Fruit fly (Drosophila melanogaster): ENCODE results near the gene CG9360.
"Not testable (repeated sequence)": the region's sequence is repeated elsewhere in the genome, so short reads cannot be mapped to it uniquely, and the experiment has no call there.

Gene CG9360

DNA sequence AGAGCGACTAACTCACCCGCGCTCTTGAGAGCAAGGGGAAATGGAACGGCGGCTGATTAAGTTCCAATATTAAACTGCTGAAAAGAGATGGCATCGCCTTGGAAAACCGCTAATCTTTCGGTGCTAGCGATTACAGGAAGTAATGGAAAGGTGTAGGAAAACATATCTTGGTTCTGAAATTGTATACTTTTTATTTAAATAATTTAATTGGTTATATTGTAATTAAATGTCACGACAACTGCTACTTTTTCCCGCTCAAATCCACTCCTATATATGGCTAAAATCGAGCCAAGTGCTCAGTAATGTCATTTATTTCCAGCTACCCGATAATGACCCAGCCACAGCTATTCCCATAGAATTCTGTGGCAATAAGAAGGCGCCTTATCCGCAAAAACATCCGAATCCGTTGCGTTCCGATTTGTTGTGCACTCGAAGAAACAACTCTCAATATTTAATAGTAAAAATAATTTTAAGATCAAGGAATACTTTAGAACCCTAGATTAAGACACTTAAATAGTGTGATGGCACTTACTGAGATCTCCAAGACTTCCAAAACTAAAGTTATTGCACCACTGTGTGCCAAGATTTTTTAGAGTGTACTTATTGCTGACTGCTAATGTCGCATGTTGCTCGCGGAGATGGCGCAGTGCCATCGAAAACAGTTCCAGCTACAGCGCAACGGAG, 23.9 kb upstream of the CG9360 start:
- TF ChIP-seq psq (optimal IDR thresholded peaks at IDR 0.05) (no peak), h (optimal IDR thresholded peaks at IDR 0.05) (no peak), Sin3A (optimal IDR thresholded peaks at IDR 0.05) (no peak), ttk (optimal IDR thresholded peaks at IDR 0.05) (no peak), insv (optimal IDR thresholded peaks at IDR 0.05) (no peak), Myc (optimal IDR thresholded peaks at IDR 0.05) (no peak)

- TF ChIP-seq Myc (optimal IDR thresholded peaks at IDR 0.05) (no peak), Sin3A (optimal IDR thresholded peaks at IDR 0.05) (no peak), ttk (optimal IDR thresholded peaks at IDR 0.05) (no peak), h (optimal IDR thresholded peaks at IDR 0.05) (no peak), insv (optimal IDR thresholded peaks at IDR 0.05) (no peak), psq (optimal IDR thresholded peaks at IDR 0.05) (no peak)
Measured at dm6 chrX:11787081-11787480, 22.7 kb upstream of the CG9360 start, which contains the start of gene Karl. Karl (plus strand) TSS chrX:11787381.

dm6 chrX:11784997-11785396, 20.6 kb upstream of the CG9360 start:
- TF ChIP-seq Myc (optimal IDR thresholded peaks at IDR 0.05), result no peak
- TF ChIP-seq ttk (optimal IDR thresholded peaks at IDR 0.05), result no peak
- TF ChIP-seq h (optimal IDR thresholded peaks at IDR 0.05), result no peak
- TF ChIP-seq psq (optimal IDR thresholded peaks at IDR 0.05), result no peak
- no peak for TF ChIP-seq insv (optimal IDR thresholded peaks at IDR 0.05)
- no peak for TF ChIP-seq Sin3A (optimal IDR thresholded peaks at IDR 0.05)

DNA sequence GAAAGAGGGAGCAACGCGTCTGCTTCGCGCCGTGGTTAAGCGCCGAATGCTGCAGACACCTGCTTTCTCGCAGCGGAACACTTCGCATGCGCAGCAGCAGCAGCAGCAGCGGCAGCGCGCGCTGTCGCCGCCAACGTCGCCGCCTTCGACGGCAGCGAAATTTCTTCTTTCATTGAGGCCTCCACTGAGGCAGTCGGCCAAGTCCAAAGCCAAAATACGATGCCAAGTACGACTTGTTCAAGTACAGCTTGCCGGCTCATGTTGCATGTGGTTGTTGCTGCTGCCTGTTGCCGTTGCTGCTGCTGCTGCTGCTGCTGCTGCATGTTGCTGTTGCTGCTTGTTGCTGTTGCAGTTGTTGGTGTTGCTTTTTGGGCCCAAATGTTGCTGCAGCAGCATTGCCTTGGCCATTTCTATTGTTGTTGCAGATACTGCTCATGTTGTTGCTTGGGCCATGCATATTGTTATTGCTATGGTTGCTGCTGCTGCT, 14.4 kb upstream of the CG9360 start, which contains the start of gene dy:
Gene dy (minus strand): TSS at position 51 of the 487 bp plus-strand sequence.
- TF ChIP-seq psq (optimal IDR thresholded peaks at IDR 0.05), result no peak
- TF ChIP-seq insv (optimal IDR thresholded peaks at IDR 0.05), result no peak
- no peak for TF ChIP-seq Sin3A (optimal IDR thresholded peaks at IDR 0.05)
- TF ChIP-seq Myc (optimal IDR thresholded peaks at IDR 0.05), result no peak
- no peak for TF ChIP-seq h (optimal IDR thresholded peaks at IDR 0.05)
- no peak for TF ChIP-seq ttk (optimal IDR thresholded peaks at IDR 0.05)

DNA sequence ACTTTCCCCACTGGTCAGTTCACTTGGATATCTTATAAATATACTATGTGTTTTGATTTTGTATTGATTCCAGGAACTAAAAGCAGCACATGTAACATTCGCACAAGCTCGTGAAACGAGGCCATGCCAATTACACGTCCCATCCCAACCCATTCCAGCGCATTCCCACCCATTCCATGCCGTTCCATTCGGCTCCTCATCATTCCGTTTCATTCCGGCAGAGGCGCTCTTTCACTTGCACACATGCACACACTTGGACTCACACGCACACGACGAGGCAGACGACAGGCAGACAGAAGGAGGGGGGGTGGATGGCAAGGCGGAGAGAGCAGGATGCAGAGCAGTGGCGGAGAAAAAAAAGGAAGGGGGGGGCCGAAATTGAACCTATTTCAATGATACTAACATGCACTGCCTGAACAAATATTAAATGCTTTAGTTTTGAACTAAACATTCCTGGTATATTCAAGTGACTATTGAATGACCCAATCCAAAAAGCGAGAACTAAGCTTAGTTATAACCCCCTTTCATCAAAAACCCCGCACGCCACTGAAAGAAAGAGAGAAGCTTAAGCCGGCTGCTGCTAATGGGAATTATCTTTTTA, 11.7 kb upstream of the CG9360 start:
- TF ChIP-seq insv (optimal IDR thresholded peaks at IDR 0.05), result no peak
- no peak for TF ChIP-seq h (optimal IDR thresholded peaks at IDR 0.05)
- TF ChIP-seq ttk (optimal IDR thresholded peaks at IDR 0.05), result no peak
- no peak for TF ChIP-seq psq (optimal IDR thresholded peaks at IDR 0.05)
- TF ChIP-seq Myc (optimal IDR thresholded peaks at IDR 0.05), result no peak
- TF ChIP-seq Sin3A (optimal IDR thresholded peaks at IDR 0.05), result no peak

DNA sequence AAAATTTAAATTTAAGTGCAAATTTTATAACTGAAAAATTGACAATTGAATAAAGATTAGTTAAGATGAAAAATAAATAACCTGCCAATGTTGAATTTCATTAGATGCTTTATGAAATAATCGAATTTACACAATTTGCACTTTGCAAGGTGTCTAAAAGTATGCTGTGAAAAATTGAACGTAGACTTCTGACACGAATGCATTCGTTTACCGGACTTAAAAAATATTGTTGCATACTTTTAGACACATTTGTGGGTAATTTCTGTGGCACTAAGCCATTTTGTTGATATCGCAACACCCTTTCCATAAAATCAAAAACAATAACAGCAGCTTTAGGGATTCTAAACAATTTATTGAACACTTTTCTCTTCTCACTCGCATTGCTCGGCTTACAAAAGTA, 5.0 kb upstream of the CG9360 start:
- TF ChIP-seq Sin3A (optimal IDR thresholded peaks at IDR 0.05) (no peak), insv (optimal IDR thresholded peaks at IDR 0.05) (no peak), ttk (optimal IDR thresholded peaks at IDR 0.05) (no peak)

DNA sequence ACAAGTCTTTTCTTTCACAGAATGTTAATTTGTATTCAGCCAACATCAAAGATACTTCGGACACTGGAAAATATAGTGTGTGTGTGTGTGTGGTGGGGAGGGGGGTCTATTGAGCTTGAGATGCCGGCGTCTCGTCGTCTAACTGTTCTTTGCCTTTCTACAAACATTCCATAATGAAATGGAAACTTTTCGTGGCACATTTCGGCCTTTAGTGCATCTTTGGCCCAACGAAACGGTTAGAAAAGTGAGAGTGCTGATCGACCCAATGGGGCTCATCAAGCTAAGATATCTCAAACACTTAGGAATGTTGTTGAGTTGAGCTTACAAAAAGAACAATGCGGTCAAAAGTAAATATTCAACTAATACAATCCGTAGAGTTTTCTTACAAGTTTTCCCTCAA, 7.5 kb downstream of the CG9360 start:
- TF ChIP-seq h (optimal IDR thresholded peaks at IDR 0.05) (no peak), ttk (optimal IDR thresholded peaks at IDR 0.05) (no peak), psq (optimal IDR thresholded peaks at IDR 0.05) (no peak), Myc (optimal IDR thresholded peaks at IDR 0.05) (no peak), insv (optimal IDR thresholded peaks at IDR 0.05) (no peak), Sin3A (optimal IDR thresholded peaks at IDR 0.05) (no peak)

DNA sequence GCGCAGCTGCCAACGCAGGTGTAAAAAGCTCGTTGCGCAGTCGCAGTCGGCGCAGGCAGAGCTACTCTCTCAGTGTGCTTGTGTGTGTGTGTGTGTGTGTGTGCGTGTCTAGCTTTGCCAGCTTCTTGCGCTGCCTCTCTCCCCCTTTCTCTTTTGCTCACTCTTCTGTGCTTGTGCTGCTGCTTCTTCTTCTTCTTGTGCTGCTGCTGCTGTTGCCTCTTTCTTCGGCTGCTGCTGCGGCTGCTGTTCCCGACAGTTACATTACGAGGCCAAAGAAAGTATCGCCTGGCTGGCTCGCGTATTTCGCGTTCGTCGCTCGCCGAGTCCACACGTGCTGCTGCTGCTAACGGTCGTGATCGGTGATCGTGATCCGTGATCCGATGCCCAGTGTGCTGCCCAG, 10.4 kb downstream of the CG9360 start, which contains the start of gene m:
Gene m (plus strand): TSS at position 301 of the 400 bp plus-strand sequence.
- not testable (repeated sequence) for TF ChIP-seq Sin3A, ttk, insv (optimal IDR thresholded peaks at IDR 0.05)

DNA sequence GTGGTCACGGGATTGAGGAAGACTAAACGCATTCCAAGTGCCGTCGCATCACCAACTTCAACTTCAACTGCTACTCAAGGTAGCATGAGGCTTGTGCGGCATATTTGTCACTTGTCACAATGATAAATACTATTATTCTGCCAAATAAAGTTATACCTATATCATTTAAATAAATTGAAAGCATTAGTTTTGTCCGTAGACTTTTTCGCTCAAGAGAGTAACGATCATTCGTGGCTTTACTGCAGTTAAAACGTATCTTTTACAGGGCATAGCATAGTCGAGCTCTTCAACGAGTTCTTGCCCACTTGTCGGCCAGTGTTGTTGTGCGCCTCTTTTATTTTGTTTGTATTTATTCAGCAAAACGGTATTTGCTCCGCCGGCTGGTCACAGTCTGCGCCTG, 28.0 kb downstream of the CG9360 start:
- TF ChIP-seq psq (optimal IDR thresholded peaks at IDR 0.05), result no peak
- no peak for TF ChIP-seq h (optimal IDR thresholded peaks at IDR 0.05)
- no peak for TF ChIP-seq Sin3A (optimal IDR thresholded peaks at IDR 0.05)
- TF ChIP-seq ttk (optimal IDR thresholded peaks at IDR 0.05), result no peak
- TF ChIP-seq Myc (optimal IDR thresholded peaks at IDR 0.05), result no peak
- TF ChIP-seq insv (optimal IDR thresholded peaks at IDR 0.05), result no peak

- no peak for TF ChIP-seq ttk (optimal IDR thresholded peaks at IDR 0.05)
- no peak for TF ChIP-seq Myc (optimal IDR thresholded peaks at IDR 0.05)
- no peak for TF ChIP-seq Sin3A (optimal IDR thresholded peaks at IDR 0.05)
- TF ChIP-seq h (optimal IDR thresholded peaks at IDR 0.05), result no peak
- TF ChIP-seq insv (optimal IDR thresholded peaks at IDR 0.05), result no peak
- TF ChIP-seq psq (optimal IDR thresholded peaks at IDR 0.05), result no peak
Measured at dm6 chrX:11733795-11734194, 30.6 kb downstream of the CG9360 start, which contains the start of gene inaF-A. inaF-A (minus strand) TSS chrX:11733895.

- TF ChIP-seq ttk (optimal IDR thresholded peaks at IDR 0.05) (no peak), psq (optimal IDR thresholded peaks at IDR 0.05) (no peak), h (optimal IDR thresholded peaks at IDR 0.05) (no peak), insv (optimal IDR thresholded peaks at IDR 0.05) (no peak), Sin3A (optimal IDR thresholded peaks at IDR 0.05) (no peak), Myc (optimal IDR thresholded peaks at IDR 0.05) (no peak)
Measured at dm6 chrX:11732670-11733069, 31.7 kb downstream of the CG9360 start, which contains the start of gene inaF-B. inaF-B (minus strand) TSS chrX:11732770.

DNA sequence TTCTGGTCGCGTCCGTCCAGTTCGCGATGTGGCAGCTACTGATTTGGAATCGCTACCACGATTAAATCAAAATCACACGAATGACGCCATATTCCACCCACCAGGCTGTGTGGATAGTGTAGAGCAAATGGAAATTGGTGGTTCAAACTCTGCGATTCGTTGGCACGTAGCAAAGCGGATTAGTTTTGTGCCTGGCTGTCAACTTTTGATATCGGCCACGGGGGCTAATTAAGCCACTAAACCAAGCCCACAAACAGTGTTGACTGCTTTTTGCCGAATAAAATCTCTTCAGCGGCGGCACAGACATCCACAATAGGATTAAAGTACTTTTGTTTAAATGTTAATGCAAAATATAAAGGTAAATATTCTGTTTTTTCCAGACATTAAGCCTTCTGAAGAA, 32.7 kb downstream of the CG9360 start, which contains the start of gene inaF-C:
Gene inaF-C (minus strand): TSS at position 101 of the 400 bp plus-strand sequence.
- TF ChIP-seq Myc (optimal IDR thresholded peaks at IDR 0.05) (no peak), Sin3A (optimal IDR thresholded peaks at IDR 0.05) (no peak), h (optimal IDR thresholded peaks at IDR 0.05) (no peak), psq (optimal IDR thresholded peaks at IDR 0.05) (no peak), ttk (optimal IDR thresholded peaks at IDR 0.05) (no peak), insv (optimal IDR thresholded peaks at IDR 0.05) (no peak)

Measured in Kc167 (cell line).